Fruit fly (Drosophila melanogaster) whole organism, pupa: Measurements from ENCODE around the gene Osi23.

Source experiments
- CG10348 ChIP-seq: fragments of 200-800 bp; sonication (Bioruptor generic); IDR thresholded peaks from 2 replicates; pipeline ENCODE4 v1.3.6; 2022; ENCODE audit warnings: missing biosample characterization, missing genetic modification characterization
- CG32121 ChIP-seq: fragments of 200-800 bp; sonication (Bioruptor generic); IDR thresholded peaks from 2 replicates; pipeline ENCODE4 v1.3.6; 2022; ENCODE audit warnings: missing biosample characterization, missing genetic modification characterization
- CG4496 ChIP-seq: fragments of 200-800 bp; sonication (Bioruptor generic); IDR thresholded peaks from 3 replicates; pipeline ENCODE4 v1.3.6; 2022; ENCODE audit warnings: missing biosample characterization, missing genetic modification characterization
- Ets98B ChIP-seq: fragments of 200-800 bp; sonication (Bioruptor generic); IDR thresholded peaks from 2 replicates; pipeline ENCODE4 v1.3.6; 2022; ENCODE audit warnings: missing biosample characterization, missing genetic modification characterization
- fd96Ca ChIP-seq: fragments of 200-800 bp; sonication (Bioruptor generic); IDR thresholded peaks from 3 replicates; pipeline ENCODE4 v1.3.6; 2022; ENCODE audit warnings: missing biosample characterization, missing genetic modification characterization

DNA sequence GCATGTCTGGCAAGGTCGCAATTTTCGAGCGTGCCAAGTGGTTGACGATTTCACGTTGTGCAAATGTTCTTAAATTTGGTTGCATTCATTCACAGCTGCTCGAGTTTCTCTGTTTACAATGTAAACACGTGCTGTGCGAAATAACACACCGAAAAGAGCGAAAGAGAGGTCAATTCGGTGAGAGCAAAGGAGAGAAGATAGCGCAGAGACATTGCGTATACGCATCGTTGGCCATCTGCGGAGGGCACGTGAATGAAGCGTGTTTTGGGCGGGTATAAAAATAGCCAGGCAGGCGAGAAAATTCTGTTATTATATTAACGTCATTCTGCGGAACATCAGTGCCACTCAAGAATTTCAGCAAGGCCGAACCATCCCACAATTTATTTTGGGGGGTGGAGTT lies 9.6 kb upstream of the Osi23 start:
- TF ChIP-seq fd96Ca = no peak
- no peak for TF ChIP-seq CG4496 (GFP tag; lab: Robert Waterston, UW)
- TF ChIP-seq CG10348 = no peak
- no peak for TF ChIP-seq Ets98B (GFP tag; lab: Robert Waterston, UW)
- TF ChIP-seq CG32121 (GFP tag; lab: Robert Waterston, UW) = no peak
